Worm (Caenorhabditis elegans) whole organism, mixed stage, embryonic: Measurements from ENCODE around the gene Y116A8C.468.

ENCODE experiments used
- ceh-43 ChIP-seq: fragments of 200-800 bp; sonication (Bioruptor generic); optimal IDR thresholded peaks from 2 replicates; lab custom pipeline; 2018; ENCODE audit warnings: mild to moderate bottlenecking, missing genetic modification characterization, moderate library complexity, missing compliant biosample characterization
- cnd-1 ChIP-seq: fragments of 200-800 bp; sonication (Bioruptor generic); optimal IDR thresholded peaks from 2 replicates; lab custom pipeline; 2018; ENCODE audit warnings: mild to moderate bottlenecking, missing genetic modification characterization, missing compliant biosample characterization
- drap-1 ChIP-seq: fragments of 200-800 bp; sonication (Bioruptor generic); optimal IDR thresholded peaks from 3 replicates; lab custom pipeline; 2018; ENCODE audit warnings: mild to moderate bottlenecking, missing genetic modification characterization, missing compliant biosample characterization
- elt-1 ChIP-seq: sonication (generic microtip); optimal IDR thresholded peaks from 2 replicates; lab custom pipeline; 2017; ENCODE audit warnings: missing genetic modification characterization, mild to moderate bottlenecking, missing compliant biosample characterization, antibody characterized with exemption, moderate library complexity, borderline replicate concordance; ENCODE audit not compliant: insufficient read depth
- elt-3 ChIP-seq: fragments of 150-350 bp; optimal IDR thresholded peaks from 2 replicates; lab custom pipeline; 2014; ENCODE audit warnings: missing biosample characterization, missing genetic modification characterization
- lin-13 ChIP-seq: fragments of 150-350 bp; optimal IDR thresholded peaks from 2 replicates; lab custom pipeline; 2014; ENCODE audit warnings: missing biosample characterization, missing genetic modification characterization
- lsy-2 ChIP-seq: fragments of 150-350 bp; optimal IDR thresholded peaks from 2 replicates; lab custom pipeline; 2014; ENCODE audit warnings: missing biosample characterization, missing genetic modification characterization
- nhr-12 ChIP-seq: fragments of 150-350 bp; optimal IDR thresholded peaks from 2 replicates; lab custom pipeline; 2014; ENCODE audit warnings: missing biosample characterization, missing genetic modification characterization
- nhr-237 ChIP-seq: fragments of 150-350 bp; optimal IDR thresholded peaks from 2 replicates; lab custom pipeline; 2014; ENCODE audit warnings: missing biosample characterization, missing genetic modification characterization
- nhr-28 ChIP-seq: fragments of 150-350 bp; optimal IDR thresholded peaks from 2 replicates; lab custom pipeline; 2014; ENCODE audit warnings: missing biosample characterization, missing genetic modification characterization
- pha-4 ChIP-seq: fragments of 150-350 bp; optimal IDR thresholded peaks from 2 replicates; lab custom pipeline; 2018; ENCODE audit warnings: missing biosample characterization, missing genetic modification reagents, missing genetic modification characterization
- unc-39 ChIP-seq: fragments of 150-350 bp; optimal IDR thresholded peaks from 2 replicates; lab custom pipeline; 2014; ENCODE audit warnings: missing biosample characterization, missing genetic modification characterization
- unc-62 ChIP-seq: fragments of 150-350 bp; optimal IDR thresholded peaks from 2 replicates; lab custom pipeline; 2014; ENCODE audit warnings: missing biosample characterization, missing genetic modification reagents, missing genetic modification characterization

DNA sequence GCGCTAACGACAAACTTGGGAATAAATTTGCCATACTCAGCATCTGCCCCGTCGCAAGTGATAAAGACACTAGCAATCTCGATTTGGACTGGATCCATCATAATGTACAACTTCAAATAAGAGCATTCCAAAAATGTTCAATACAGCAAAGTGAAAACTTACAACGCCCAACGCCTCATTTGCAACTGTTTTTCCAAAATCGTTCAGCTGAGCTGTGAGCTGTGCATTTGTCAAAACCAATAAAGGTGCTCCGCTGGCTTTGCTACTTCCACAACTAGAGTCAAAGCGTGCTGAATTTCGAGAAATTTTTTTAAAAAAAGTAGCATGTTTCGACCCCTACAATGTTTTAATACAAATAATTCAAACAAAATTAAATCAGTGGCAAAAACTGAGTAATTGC is 12.9 kb downstream of the Y116A8C.468 start, which contains the start of gene Y116A8C.49:
- TF ChIP-seq nhr-28 (tag; lab: Kevin White, UChicago) (no peak), nhr-237 (tag; lab: Kevin White, UChicago) (no peak), cnd-1 (tag; lab: Kevin White, UChicago) (no peak), unc-39 (no peak), lsy-2 (no peak), elt-3 (no peak), unc-62 (GFP tag; lab: Kevin White, UChicago) (no peak), ceh-43 (GFP tag; lab: Kevin White, UChicago) (no peak), elt-1 (tag; lab: Kevin White, UChicago) (no peak), drap-1 (GFP tag; lab: Kevin White, UChicago) (no peak), pha-4 (no peak), lin-13 (tag; lab: Kevin White, UChicago) (no peak), nhr-12 (tag; lab: Kevin White, UChicago) (no peak)
